Worm (Caenorhabditis elegans): Measurements from ENCODE around the gene fbxa-141.

DNA sequence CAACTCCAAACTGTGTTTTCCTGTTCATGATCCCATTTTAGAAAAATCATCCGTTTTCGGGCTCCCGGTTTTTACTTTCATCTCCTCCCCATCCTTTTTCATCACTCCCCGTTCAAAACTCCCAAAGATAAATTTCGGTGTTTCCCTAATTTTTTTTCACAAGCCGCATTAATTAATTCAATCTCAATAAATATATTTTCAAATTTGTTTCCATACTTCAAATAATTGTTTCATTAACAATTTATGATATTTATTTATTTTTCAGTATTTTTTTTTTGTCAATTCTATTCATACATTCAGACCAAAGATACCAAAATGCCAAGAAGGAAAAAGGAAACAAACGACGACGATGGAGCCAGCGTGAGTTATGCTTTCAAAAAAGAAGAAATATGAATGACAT, 7.7 kb upstream of the fbxa-141 start, which contains the start of gene D1025.1:
- TF ChIP-seq ceh-82 (tag; optimal IDR thresholded peaks at IDR 0.05), result no peak
- TF ChIP-seq nhr-25 (tag; optimal IDR thresholded peaks at IDR 0.05; ENCODE audit: borderline replicate concordance, insufficient read depth), result no peak
- no peak for TF ChIP-seq egl-27 (tag; optimal IDR thresholded peaks at IDR 0.05)

All from whole organism, L4 larva.